Worm (Caenorhabditis elegans) whole organism, L1 larva: ENCODE data around the gene bre-3.

Experiments
- dsc-1 ChIP-seq: sonication (generic microtip); optimal IDR thresholded peaks from 2 replicates; lab custom pipeline; 2016; ENCODE audit warnings: mild to moderate bottlenecking, missing genetic modification characterization, missing compliant biosample characterization
- fkh-10 ChIP-seq: sonication (generic microtip); optimal IDR thresholded peaks from 2 replicates; lab custom pipeline; 2017; ENCODE audit warnings: missing biosample characterization, missing genetic modification reagents, missing genetic modification characterization
- lin-35 ChIP-seq, 2 experiments: fragments of 150-350 bp; optimal IDR thresholded peaks; 2 replicates each; lab custom pipeline; 2014; ENCODE audit warnings: missing biosample characterization in 2 of 2, missing genetic modification characterization in 2 of 2, missing genetic modification reagents in 2 of 2
- lin-39 ChIP-seq: fragments of 150-350 bp; optimal IDR thresholded peaks from 2 replicates; lab custom pipeline; 2014; ENCODE audit warnings: missing biosample characterization, missing genetic modification reagents, missing genetic modification characterization
- nhr-76 ChIP-seq: sonication (generic microtip); optimal IDR thresholded peaks from 2 replicates; lab custom pipeline; 2017; ENCODE audit warnings: missing biosample characterization, missing genetic modification characterization
- pqm-1 ChIP-seq: sonication (generic microtip); optimal IDR thresholded peaks from 3 replicates; lab custom pipeline; 2017; ENCODE audit warnings: missing biosample characterization, missing genetic modification characterization
- snpc-4 ChIP-seq: fragments of 150-350 bp; optimal IDR thresholded peaks from 2 replicates; lab custom pipeline; 2014; ENCODE audit warnings: missing biosample characterization, missing genetic modification characterization
- unc-62 ChIP-seq: fragments of 150-350 bp; optimal IDR thresholded peaks from 2 replicates; lab custom pipeline; 2014; ENCODE audit warnings: missing biosample characterization, missing genetic modification reagents, missing genetic modification characterization

DNA sequence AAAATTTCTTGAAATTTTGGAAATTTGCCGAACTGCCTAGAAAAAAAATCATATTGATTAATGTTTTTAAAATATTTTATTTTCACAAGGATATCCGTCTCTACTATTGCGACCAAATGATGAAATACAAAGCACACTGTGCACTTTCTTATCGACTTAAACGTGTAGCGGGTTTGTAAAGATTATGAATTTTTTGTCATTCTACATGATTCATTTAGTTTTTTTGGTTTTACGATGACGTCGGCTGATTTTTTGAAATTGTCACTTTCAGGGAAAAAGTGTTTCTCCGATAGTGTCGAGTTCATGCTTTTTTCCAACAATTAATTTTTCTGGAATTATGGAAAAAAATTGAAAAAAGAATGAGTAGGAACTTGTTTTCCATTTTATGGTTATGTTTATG is 8.7 kb downstream of the bre-3 start:
- TF ChIP-seq fkh-10 (GFP tag; lab: Kevin White, UChicago), result no peak
- no peak for TF ChIP-seq lin-39
- no peak for TF ChIP-seq lin-35 (GFP tag; optimal IDR thresholded peaks at IDR 0.05; lab: Kevin White, UChicago)
- no peak for TF ChIP-seq pqm-1 (tag; lab: Kevin White, UChicago)
- TF ChIP-seq snpc-4 (tag; lab: Kevin White, UChicago), result no peak
- no peak for TF ChIP-seq unc-62 (GFP tag; lab: Kevin White, UChicago)
- TF ChIP-seq dsc-1 (tag; lab: Kevin White, UChicago), result no peak
- TF ChIP-seq nhr-76, result no peak
